Fruit fly (Drosophila melanogaster): ENCODE data around the gene Spn28B.

- TF ChIP-seq Myc (optimal IDR thresholded peaks at IDR 0.05), result no peak
- TF ChIP-seq psq (optimal IDR thresholded peaks at IDR 0.05), result no peak
- TF ChIP-seq h (optimal IDR thresholded peaks at IDR 0.05), result no peak
These were observed 45.4 kb upstream of the Spn28B start for dm6 chr2L:7536332-7536731.

Data from Kc167 (cell line).